Worm (Caenorhabditis elegans): Measurements from ENCODE around the gene rpap-2.
"Not testable (repeated sequence)": the region's sequence is repeated elsewhere in the genome, so short reads cannot be mapped to it uniquely, and the experiment has no call there.

- not testable (repeated sequence) for TF ChIP-seq F44E2.7 (GFP tag; IDR thresholded peaks at IDR 0.05); sdz-12 (GFP tag; optimal IDR thresholded peaks at IDR 0.05); ztf-11 (tag; optimal IDR thresholded peaks at IDR 0.05); nhr-28 (tag; optimal IDR thresholded peaks at IDR 0.05); lin-15B (tag; optimal IDR thresholded peaks at IDR 0.05)
These were observed 22.0 kb downstream of the rpap-2 start, which contains the start of gene R08D7.7 for ce11 chrIII:8989752-8990151.
